Worm (Caenorhabditis elegans) whole organism, young adult: ENCODE data around the gene C30H6.9.

ENCODE experiments used
- dpl-1 ChIP-seq: fragments of 150-350 bp; optimal IDR thresholded peaks from 2 replicates; lab custom pipeline; 2014; ENCODE audit warnings: missing biosample characterization, missing genetic modification reagents, missing genetic modification characterization
- hmg-20 ChIP-seq: fragments of 200-800 bp; sonication (Bioruptor generic); IDR thresholded peaks from 2 replicates; pipeline ENCODE4 v1.3.6; 2022; ENCODE audit warnings: missing genetic modification reagents, missing genetic modification characterization, missing compliant biosample characterization

DNA sequence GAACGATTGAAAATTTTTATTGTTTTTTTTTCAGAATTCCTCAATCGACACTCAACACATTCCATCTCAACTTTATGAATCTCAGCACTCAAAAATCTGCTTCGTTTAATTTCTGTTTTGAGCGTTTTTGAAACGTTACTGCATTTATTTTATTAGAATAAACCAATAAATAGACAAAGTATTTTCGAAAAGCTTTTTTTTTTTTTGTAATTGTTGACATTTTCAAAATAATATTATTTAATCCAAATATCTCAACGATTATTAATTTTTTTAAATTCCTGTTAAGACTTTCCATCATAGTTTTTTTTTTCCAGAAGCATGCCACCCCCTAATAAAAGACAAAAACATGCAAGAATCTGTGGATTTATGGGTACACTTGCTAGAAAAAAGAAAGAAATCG lies 47.7 kb downstream of the C30H6.9 start, which contains the start of gene C49C3.7:
- no peak for TF ChIP-seq dpl-1 (GFP tag; lab: Kevin White, UChicago)
- no peak for TF ChIP-seq hmg-20 (GFP tag; lab: Robert Waterston, UW)
